Fruit fly (Drosophila melanogaster) whole organism, wandering third instar larva: ENCODE results near the gene CG7352.

Experiments used
- Abd-B ChIP-seq: fragments of >200 bp; optimal IDR thresholded peaks from 2 replicates; lab custom pipeline; 2017; ENCODE audit warnings: missing biosample characterization, missing genetic modification characterization
- CG32264 ChIP-seq: fragments of 200-800 bp; sonication (Bioruptor generic); optimal IDR thresholded peaks from 2 replicates; lab custom pipeline; 2016; ENCODE audit warnings: missing biosample characterization, missing genetic modification characterization
- CG9705 ChIP-seq: fragments of 200-800 bp; sonication (Bioruptor generic); optimal IDR thresholded peaks from 2 replicates; lab custom pipeline; 2018; ENCODE audit warnings: missing biosample characterization, mild to moderate bottlenecking, missing genetic modification characterization
- Dfd ChIP-seq: fragments of >200 bp; optimal IDR thresholded peaks from 2 replicates; lab custom pipeline; 2017; ENCODE audit warnings: missing biosample characterization, missing genetic modification characterization
- Dif ChIP-seq: fragments of 200-275, 200-300 bp; sonication (Bioruptor generic); optimal IDR thresholded peaks from 2 replicates; lab custom pipeline; 2018; ENCODE audit warnings: missing biosample characterization, missing genetic modification characterization; ENCODE audit not compliant: partially characterized antibody
- GATAd ChIP-seq: sonication (Bioruptor generic); optimal IDR thresholded peaks from 2 replicates; lab custom pipeline; 2016; ENCODE audit warnings: missing biosample characterization, missing genetic modification characterization
- Hnf4 ChIP-seq: fragments of 200-800 bp; sonication (Bioruptor generic); optimal IDR thresholded peaks from 2 replicates; lab custom pipeline; 2016; ENCODE audit warnings: missing biosample characterization, mild to moderate bottlenecking, missing genetic modification characterization
- Hr78 ChIP-seq: fragments of >200 bp; optimal IDR thresholded peaks from 2 replicates; lab custom pipeline; 2017; ENCODE audit warnings: missing biosample characterization, missing genetic modification characterization
- Hr83 ChIP-seq: fragments of 200-300 bp; sonication (Bioruptor generic); optimal IDR thresholded peaks from 2 replicates; lab custom pipeline; 2016; ENCODE audit warnings: missing biosample characterization, mild to moderate bottlenecking, missing genetic modification characterization, moderate library complexity; ENCODE audit not compliant: poor library complexity, severe bottlenecking
- Jra ChIP-seq: sonication (Bioruptor generic); optimal IDR thresholded peaks from 2 replicates; lab custom pipeline; 2016; ENCODE audit warnings: missing biosample characterization, missing genetic modification characterization
- Myc ChIP-seq: fragments of >200 bp; optimal IDR thresholded peaks from 2 replicates; lab custom pipeline; 2017
- N ChIP-seq: fragments of >200 bp; optimal IDR thresholded peaks from 2 replicates; lab custom pipeline; 2018; ENCODE audit warnings: missing biosample characterization, missing external identifiers, missing genetic modification characterization
- OdsH ChIP-seq: fragments of 200-800 bp; sonication (Bioruptor generic); optimal IDR thresholded peaks from 2 replicates; lab custom pipeline; 2016; ENCODE audit warnings: missing biosample characterization, mild to moderate bottlenecking, missing genetic modification characterization
- Rel ChIP-seq, 2 experiments: fragments of 200-800 bp; sonication (Bioruptor generic) in 1 of 2; optimal IDR thresholded peaks; 2 replicates in 1 of 2; 3 replicates in 1 of 2; lab custom pipeline; 2016 to 2019; ENCODE audit warnings: mild to moderate bottlenecking in 2 of 2, missing biosample characterization in 2 of 2, missing genetic modification characterization in 2 of 2, moderate library complexity in 1 of 2
- Sp1 ChIP-seq: fragments of 200-800 bp; sonication (Bioruptor generic); optimal IDR thresholded peaks from 3 replicates; lab custom pipeline; 2019; ENCODE audit warnings: missing biosample characterization, mild to moderate bottlenecking, missing genetic modification characterization, moderate library complexity
- Vsx2 ChIP-seq: fragments of 200-300, 225-300 bp; sonication (Bioruptor generic); optimal IDR thresholded peaks from 2 replicates; lab custom pipeline; 2018; ENCODE audit warnings: missing biosample characterization, missing genetic modification characterization; ENCODE audit not compliant: partially characterized antibody
- br ChIP-seq: fragments of 200-800 bp; sonication (Bioruptor generic); optimal IDR thresholded peaks from 2 replicates; lab custom pipeline; 2016; ENCODE audit warnings: missing biosample characterization, missing genetic modification characterization
- brk ChIP-seq: fragments of 200-800 bp; sonication (Bioruptor generic); optimal IDR thresholded peaks from 2 replicates; lab custom pipeline; 2016; ENCODE audit warnings: missing biosample characterization, mild to moderate bottlenecking, missing genetic modification characterization
- dl ChIP-seq, 2 experiments: fragments of 175-275, 200-275 bp in 1 of 2; fragments of 200-275 bp in 1 of 2; sonication (Bioruptor generic); optimal IDR thresholded peaks; lab custom pipeline; 2018; ENCODE audit warnings: mild to moderate bottlenecking in 2 of 2, missing biosample characterization in 2 of 2, missing genetic modification characterization in 2 of 2, moderate library complexity in 2 of 2; ENCODE audit not compliant: partially characterized antibody in 2 of 2, insufficient read depth in 1 of 2
- dmrt93B ChIP-seq: fragments of 200-800 bp; sonication (Bioruptor generic); optimal IDR thresholded peaks from 2 replicates; lab custom pipeline; 2018; ENCODE audit warnings: missing biosample characterization, mild to moderate bottlenecking, missing genetic modification characterization
- dsf ChIP-seq: sonication (Bioruptor generic); optimal IDR thresholded peaks from 2 replicates; lab custom pipeline; 2016; ENCODE audit warnings: missing biosample characterization, missing genetic modification characterization, borderline replicate concordance
- ey ChIP-seq: fragments of 200-800 bp; sonication (Bioruptor generic); optimal IDR thresholded peaks from 2 replicates; lab custom pipeline; 2016; ENCODE audit warnings: missing biosample characterization, missing genetic modification characterization
- foxo ChIP-seq, 2 experiments: fragments of 200-800 bp; sonication (Bioruptor generic); optimal IDR thresholded peaks; 2 replicates in 1 of 2; 3 replicates in 1 of 2; lab custom pipeline; 2016 to 2017; ENCODE audit warnings: missing biosample characterization in 2 of 2, missing genetic modification characterization in 2 of 2
- fru ChIP-seq: fragments of 200-800 bp; sonication (Bioruptor generic); optimal IDR thresholded peaks from 3 replicates; lab custom pipeline; 2016; ENCODE audit warnings: missing biosample characterization, mild to moderate bottlenecking, missing genetic modification characterization
- h ChIP-seq: fragments of 200-800 bp; sonication (Bioruptor generic); optimal IDR thresholded peaks from 3 replicates; lab custom pipeline; 2016; ENCODE audit warnings: missing biosample characterization, mild to moderate bottlenecking, missing genetic modification characterization
- jim ChIP-seq: fragments of 175-275, 200-325 bp; sonication (Bioruptor generic); optimal IDR thresholded peaks from 2 replicates; lab custom pipeline; 2016; ENCODE audit warnings: missing biosample characterization, mild to moderate bottlenecking, missing genetic modification characterization
- lola ChIP-seq: fragments of >200 bp; optimal IDR thresholded peaks from 2 replicates; lab custom pipeline; 2017; ENCODE audit warnings: missing biosample characterization, missing genetic modification characterization
- pan ChIP-seq: fragments of >200 bp; optimal IDR thresholded peaks from 2 replicates; lab custom pipeline; 2017
- psq ChIP-seq: fragments of 200-800 bp; sonication (Bioruptor generic); optimal IDR thresholded peaks from 3 replicates; lab custom pipeline; 2017; ENCODE audit warnings: missing biosample characterization, mild to moderate bottlenecking, missing genetic modification characterization, moderate library complexity
- rgr ChIP-seq: fragments of 200-800 bp; sonication (Bioruptor generic); optimal IDR thresholded peaks from 3 replicates; lab custom pipeline; 2016; ENCODE audit warnings: missing biosample characterization, mild to moderate bottlenecking, missing genetic modification characterization
- sage ChIP-seq: fragments of 200-800 bp; sonication (Bioruptor generic); optimal IDR thresholded peaks from 2 replicates; lab custom pipeline; 2016; ENCODE audit warnings: missing biosample characterization, mild to moderate bottlenecking, missing genetic modification characterization
- sv ChIP-seq: fragments of 200-800 bp; sonication (Bioruptor generic); optimal IDR thresholded peaks from 3 replicates; lab custom pipeline; 2016; ENCODE audit warnings: missing biosample characterization, missing genetic modification characterization
- tai ChIP-seq: sonication (Bioruptor generic); optimal IDR thresholded peaks from 2 replicates; lab custom pipeline; 2016; ENCODE audit warnings: missing biosample characterization, missing genetic modification characterization
- woc ChIP-seq: sonication (Bioruptor generic); optimal IDR thresholded peaks from 2 replicates; lab custom pipeline; 2016; ENCODE audit warnings: missing biosample characterization, mild to moderate bottlenecking, missing genetic modification characterization

CG7352 gene

DNA sequence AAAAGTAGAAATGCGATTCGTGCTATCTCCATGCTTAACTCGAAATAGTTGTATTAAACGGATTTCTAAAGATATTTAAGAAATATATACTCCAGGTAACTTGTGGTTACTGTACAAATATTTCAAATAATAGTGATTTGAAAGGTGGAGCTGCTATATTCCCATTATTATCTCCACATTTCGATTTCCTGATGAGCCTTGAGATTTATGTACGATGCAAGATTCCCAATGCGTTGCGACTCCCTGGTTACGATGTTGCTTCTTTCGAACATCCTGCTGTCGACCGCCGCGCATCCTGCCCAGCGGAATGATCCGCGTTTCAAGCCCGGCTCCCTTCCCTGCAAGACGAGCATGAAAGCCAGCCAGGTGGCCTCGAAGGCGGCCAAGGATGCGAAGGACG, 35.3 kb upstream of the CG7352 start, which contains the start of the genes CG11694 and CG11698:
CG11694 (minus strand) TSS at position 101 of the 400 bp plus-strand sequence.
CG11698 (plus strand) TSS at position 152 of the 400 bp plus-strand sequence.
- TF ChIP-seq Dfd, result no peak
- no peak for TF ChIP-seq sage (GFP tag; lab: Kevin White, UChicago)
- TF ChIP-seq brk (GFP tag; lab: Kevin White, UChicago), result no peak
- TF ChIP-seq Hnf4 (GFP tag; lab: Kevin White, UChicago), result no peak
- TF ChIP-seq rgr (GFP tag; lab: Kevin White, UChicago), result no peak
- TF ChIP-seq dmrt93B (GFP tag; lab: Kevin White, UChicago), result no peak

DNA sequence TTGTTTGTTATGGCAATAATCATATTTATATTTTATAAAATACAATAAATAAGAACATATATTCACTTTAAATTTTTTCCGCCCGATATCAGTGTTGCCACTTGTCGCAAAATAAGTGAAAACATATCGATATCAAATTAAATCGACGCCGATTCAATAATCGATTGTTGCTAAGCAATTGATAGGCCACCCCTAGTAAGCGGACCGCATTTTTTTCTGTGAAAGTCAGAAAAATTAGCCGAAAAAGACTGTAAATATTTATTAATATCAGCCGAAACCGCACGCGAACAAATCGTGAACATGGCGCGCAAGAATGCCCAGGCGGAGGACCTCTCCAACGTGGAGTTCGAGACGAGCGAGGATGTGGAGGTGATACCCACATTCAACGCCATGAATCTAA, 34.3 kb upstream of the CG7352 start, which contains the start of gene CG7483:
CG7483 (plus strand) TSS at position 171 of the 400 bp plus-strand sequence.
- TF ChIP-seq Hr78 (no peak), psq (GFP tag; lab: Kevin White, UChicago) (no peak), GATAd (no peak), foxo (GFP tag; optimal IDR thresholded peaks at IDR 0.05; lab: Kevin White, UChicago) (no peak), h (GFP tag; lab: Kevin White, UChicago) (no peak), lola (GFP tag; lab: Kevin White, UChicago) (no peak), tai (GFP tag; lab: Kevin White, UChicago) (no peak), Jra (GFP tag; lab: Kevin White, UChicago) (no peak), Myc (no peak), fru (GFP tag; lab: Kevin White, UChicago) (no peak), dsf (GFP tag; lab: Kevin White, UChicago) (no peak), sage (GFP tag; lab: Kevin White, UChicago) (no peak)

DNA sequence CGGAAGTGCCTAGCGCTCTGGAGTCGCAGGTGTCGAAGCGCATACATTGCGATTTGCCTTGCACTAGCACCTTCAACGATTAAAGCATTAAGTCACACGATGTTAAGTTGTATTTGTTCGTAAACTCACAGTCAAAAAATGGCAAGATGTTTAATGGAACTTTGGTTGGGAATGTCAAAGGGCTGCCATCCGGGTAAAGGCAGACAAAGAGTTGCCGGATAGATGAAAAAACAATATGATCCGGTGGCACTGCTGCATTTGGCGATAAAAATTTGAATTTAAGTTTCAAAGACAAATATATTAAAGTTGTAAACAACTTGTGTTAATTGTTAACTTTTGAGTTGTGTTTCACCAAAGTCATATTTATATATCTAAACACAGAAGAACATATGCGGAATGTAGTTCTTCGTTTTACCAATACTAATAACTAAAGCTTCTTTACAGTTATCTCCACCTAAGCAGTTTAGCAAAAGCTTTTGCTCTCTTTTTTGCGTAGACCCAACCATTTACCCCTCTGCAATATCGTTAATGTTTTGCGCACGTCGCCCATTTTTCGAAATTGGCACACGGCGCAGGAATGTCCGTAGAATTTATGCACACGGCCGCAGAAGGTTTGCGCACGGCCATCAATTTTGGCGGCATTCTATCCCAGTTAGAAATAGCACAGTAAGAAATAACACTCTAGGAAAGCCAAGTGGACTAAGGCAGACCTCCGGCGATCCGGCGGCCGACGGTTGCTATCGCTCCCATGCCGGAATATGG, 30.9 kb upstream of the CG7352 start, which contains the start of gene Coq2:
Coq2 (minus strand) TSS at position 200 of the 762 bp plus-strand sequence.
- TF ChIP-seq jim (GFP tag; lab: Kevin White, UChicago) (no peak), foxo (GFP tag; optimal IDR thresholded peaks at IDR 0.05; lab: Kevin White, UChicago) (no peak), Rel (GFP tag; optimal IDR thresholded peaks at IDR 0.05; lab: Kevin White, UChicago) (no peak), Rel (tag; optimal IDR thresholded peaks at IDR 0.05; lab: Kevin White, UChicago) (no peak), woc (GFP tag; lab: Kevin White, UChicago) (no peak), GATAd (no peak), CG32264 (no peak), Vsx2 (GFP tag; lab: Kevin White, UChicago) (peak; percentile 100), Dif (peak; percentile 100), dsf (GFP tag; lab: Kevin White, UChicago) (no peak), Dfd (no peak), Abd-B (GFP tag; lab: Kevin White, UChicago) (no peak), fru (GFP tag; lab: Kevin White, UChicago) (no peak), tai (GFP tag; lab: Kevin White, UChicago) (no peak), ey (GFP tag; lab: Kevin White, UChicago) (no peak), Hr78 (no peak), Hr83 (GFP tag; lab: Kevin White, UChicago) (no peak), psq (GFP tag; lab: Kevin White, UChicago) (no peak), Sp1 (GFP tag; lab: Kevin White, UChicago) (no peak), N (no peak), dl (GFP tag; optimal IDR thresholded peaks at IDR 0.05; lab: Kevin White, UChicago; ENCODE audit: insufficient read depth in 1 of 2, partially characterized antibody in 2 of 2) (peak; percentile 100), br (GFP tag; lab: Kevin White, UChicago) (no peak), h (GFP tag; lab: Kevin White, UChicago) (no peak), Hnf4 (GFP tag; lab: Kevin White, UChicago) (no peak), Myc (peak; percentile 28), OdsH (GFP tag; lab: Kevin White, UChicago) (no peak), sage (GFP tag; lab: Kevin White, UChicago) (no peak), pan (lab: Kevin White, UChicago) (no peak), sv (GFP tag; lab: Kevin White, UChicago) (no peak), CG9705 (GFP tag; lab: Kevin White, UChicago) (no peak), brk (GFP tag; lab: Kevin White, UChicago) (no peak)
- TF ChIP-seq, all 38 proteins: peak for 4
